Worm (Caenorhabditis elegans): Measurements from ENCODE around the gene T03F6.10.
A peak's percentile ranks its signal among the peaks of the same experiment; 100 is the strongest.

T03F6.10 gene

ce11 chrIII:13370980-13371379 is 7.2 kb downstream of the T03F6.10 start, which contains the start of gene T03F6.9:
T03F6.9 (minus strand) TSS chrIII:13371080.
- no peak for TF ChIP-seq fkh-3 (tag; optimal IDR thresholded peaks at IDR 0.05)
- no peak for TF ChIP-seq ama-1 (optimal IDR thresholded peaks at IDR 0.05)
- no peak for TF ChIP-seq ama-1 (GFP tag; optimal IDR thresholded peaks at IDR 0.05)
- TF ChIP-seq F55B11.4 (tag; optimal IDR thresholded peaks at IDR 0.05; ENCODE audit: borderline replicate concordance, insufficient read depth), result no peak
- TF ChIP-seq nhr-120 (GFP tag; IDR thresholded peaks at IDR 0.05), result no peak
- TF ChIP-seq F49E8.2 (tag; optimal IDR thresholded peaks at IDR 0.05; ENCODE audit: insufficient read depth), result no peak
- TF ChIP-seq unc-130 (GFP tag; optimal IDR thresholded peaks at IDR 0.05), result no peak
- TF ChIP-seq ztf-28 (GFP tag; IDR thresholded peaks at IDR 0.05), result no peak
- no peak for TF ChIP-seq Y79H2A.3 (GFP tag; conservative IDR thresholded peaks at IDR 0.05)
- TF ChIP-seq ztf-25 (GFP tag; IDR thresholded peaks at IDR 0.05), result no peak
- TF ChIP-seq B0261.1 (tag; optimal IDR thresholded peaks at IDR 0.05), result no peak
- no peak for TF ChIP-seq mes-4 (tag; optimal IDR thresholded peaks at IDR 0.05)
- TF ChIP-seq madf-8 (GFP tag; conservative IDR thresholded peaks at IDR 0.05), result no peak
- no peak for TF ChIP-seq ztf-18 (tag; optimal IDR thresholded peaks at IDR 0.05)
- no peak for TF ChIP-seq let-526 (GFP tag; IDR thresholded peaks at IDR 0.05)
- no peak for TF ChIP-seq F33H1.4 (GFP tag; IDR thresholded peaks at IDR 0.05)
- no peak for TF ChIP-seq aptf-3 (GFP tag; IDR thresholded peaks at IDR 0.05)
- TF ChIP-seq cebp-2 (GFP tag; IDR thresholded peaks at IDR 0.05), result no peak
- no peak for TF ChIP-seq madf-3 (GFP tag; IDR thresholded peaks at IDR 0.05)

ce11 chrIII:13359847-13360246 is 18.3 kb downstream of the T03F6.10 start:
- TF ChIP-seq B0336.3 (GFP tag; IDR thresholded peaks at IDR 0.05) (no peak), tlf-1 (GFP tag; optimal IDR thresholded peaks at IDR 0.05) (no peak), let-526 (GFP tag; IDR thresholded peaks at IDR 0.05) (no peak), hmg-1.2 (GFP tag; IDR thresholded peaks at IDR 0.05) (peak; percentile 10; the same call in 1 of the 2 replicates), sea-2 (GFP tag; IDR thresholded peaks at IDR 0.05) (no peak), ets-4 (GFP tag; optimal IDR thresholded peaks at IDR 0.05) (no peak), ztf-28 (GFP tag; IDR thresholded peaks at IDR 0.05) (no peak), nhr-80 (tag; optimal IDR thresholded peaks at IDR 0.05) (peak; percentile 60), ceh-58 (GFP tag; IDR thresholded peaks at IDR 0.05) (no peak), ztf-3 (GFP tag; optimal IDR thresholded peaks at IDR 0.05) (no peak), F49E8.2 (tag; optimal IDR thresholded peaks at IDR 0.05; ENCODE audit: insufficient read depth) (no peak), F37B4.10 (GFP tag; IDR thresholded peaks at IDR 0.05) (no peak), K12H6.12 (tag; optimal IDR thresholded peaks at IDR 0.05) (peak; percentile 40), lin-54 (GFP tag; optimal IDR thresholded peaks at IDR 0.05) (no peak), F55B11.4 (tag; optimal IDR thresholded peaks at IDR 0.05; ENCODE audit: borderline replicate concordance, insufficient read depth) (no peak), xnd-1 (tag; optimal IDR thresholded peaks at IDR 0.05) (no peak), F23B12.7 (tag; optimal IDR thresholded peaks at IDR 0.05; ENCODE audit: insufficient read depth) (peak; percentile 41), nhr-120 (GFP tag; IDR thresholded peaks at IDR 0.05) (no peak), rec-8 (tag; optimal IDR thresholded peaks at IDR 0.05) (no peak), chd-7 (tag; optimal IDR thresholded peaks at IDR 0.05) (no peak), lag-1 (GFP tag; IDR thresholded peaks at IDR 0.05) (no peak), lir-1 (GFP tag; conservative IDR thresholded peaks at IDR 0.05) (no peak), tbx-9 (tag; optimal IDR thresholded peaks at IDR 0.05; ENCODE audit: borderline replicate concordance) (no peak), attf-5 (GFP tag; optimal IDR thresholded peaks at IDR 0.05) (peak; percentile 67), ztf-18 (tag; optimal IDR thresholded peaks at IDR 0.05) (no peak), hlh-12 (tag; optimal IDR thresholded peaks at IDR 0.05) (no peak), madf-3 (GFP tag; IDR thresholded peaks at IDR 0.05) (no peak)

All from whole organism, young adult.